Worm (Caenorhabditis elegans) whole organism, late embryonic: ENCODE results near the gene acl-7.
A peak's percentile ranks its signal among the peaks of the same experiment; 100 is the strongest.

Experiments
- K02D7.2 ChIP-seq: sonication (generic microtip); optimal IDR thresholded peaks from 2 replicates; lab custom pipeline; 2017; ENCODE audit warnings: mild to moderate bottlenecking, missing genetic modification characterization, missing compliant biosample characterization
- ama-1 ChIP-seq: fragments of 150-350 bp; optimal IDR thresholded peaks from 2 replicates; lab custom pipeline; 2014
- ceh-18 ChIP-seq: sonication (generic microtip); optimal IDR thresholded peaks from 2 replicates; lab custom pipeline; 2016; ENCODE audit warnings: missing genetic modification characterization, missing compliant biosample characterization
- ceh-48 ChIP-seq: sonication (generic microtip); optimal IDR thresholded peaks from 2 replicates; lab custom pipeline; 2016; ENCODE audit warnings: missing genetic modification characterization, inconsistent platforms, missing compliant biosample characterization
- ceh-9 ChIP-seq: sonication (generic microtip); optimal IDR thresholded peaks from 2 replicates; lab custom pipeline; 2016; ENCODE audit warnings: mild to moderate bottlenecking, missing genetic modification characterization, inconsistent platforms, missing compliant biosample characterization
- che-1 ChIP-seq: sonication (generic microtip); optimal IDR thresholded peaks from 2 replicates; lab custom pipeline; 2016; ENCODE audit warnings: mild to moderate bottlenecking, missing genetic modification characterization, missing compliant biosample characterization
- dmd-4 ChIP-seq: sonication (generic microtip); optimal IDR thresholded peaks from 2 replicates; lab custom pipeline; 2016; ENCODE audit warnings: borderline replicate concordance, missing genetic modification characterization, missing compliant biosample characterization
- elt-2 ChIP-seq: sonication (generic microtip); optimal IDR thresholded peaks from 2 replicates; lab custom pipeline; 2016; ENCODE audit warnings: missing genetic modification reagents, missing genetic modification characterization, missing compliant biosample characterization
- elt-4 ChIP-seq: sonication (generic microtip); optimal IDR thresholded peaks from 2 replicates; lab custom pipeline; 2016; ENCODE audit warnings: missing genetic modification characterization, missing compliant biosample characterization
- ets-4 ChIP-seq: sonication (generic microtip); optimal IDR thresholded peaks from 2 replicates; lab custom pipeline; 2016; ENCODE audit warnings: missing genetic modification characterization, missing compliant biosample characterization
- eyg-1 ChIP-seq: sonication (generic microtip); optimal IDR thresholded peaks from 2 replicates; lab custom pipeline; 2016; ENCODE audit warnings: missing genotype, missing genetic modification characterization, missing compliant biosample characterization
- fax-1 ChIP-seq: sonication (generic microtip); optimal IDR thresholded peaks from 2 replicates; lab custom pipeline; 2016; ENCODE audit warnings: missing genotype, missing genetic modification characterization, missing compliant biosample characterization
- gmeb-2 ChIP-seq: sonication (generic microtip); optimal IDR thresholded peaks from 2 replicates; lab custom pipeline; 2016; ENCODE audit warnings: missing genetic modification characterization, inconsistent platforms, missing compliant biosample characterization
- hlh-30 ChIP-seq: sonication (generic microtip); optimal IDR thresholded peaks from 2 replicates; lab custom pipeline; 2017; ENCODE audit warnings: antibody characterized with exemption, missing genetic modification characterization, missing compliant biosample characterization; ENCODE audit not compliant: insufficient read depth
- hlh-6 ChIP-seq: sonication (generic microtip); optimal IDR thresholded peaks from 2 replicates; lab custom pipeline; 2016; ENCODE audit warnings: missing genotype, missing genetic modification characterization, missing compliant biosample characterization
- hlh-8 ChIP-seq: sonication (generic microtip); optimal IDR thresholded peaks from 2 replicates; lab custom pipeline; 2016; ENCODE audit warnings: missing genotype, missing genetic modification characterization, missing compliant biosample characterization
- lin-11 ChIP-seq: fragments of 200-800 bp; sonication (Bioruptor generic); optimal IDR thresholded peaks from 2 replicates; lab custom pipeline; 2018; ENCODE audit warnings: mild to moderate bottlenecking, missing genetic modification characterization, missing compliant biosample characterization
- nhr-11 ChIP-seq: fragments of 150-350 bp; optimal IDR thresholded peaks from 2 replicates; lab custom pipeline; 2014; ENCODE audit warnings: missing biosample characterization, missing genetic modification characterization
- pag-3 ChIP-seq: sonication (generic microtip); optimal IDR thresholded peaks from 2 replicates; lab custom pipeline; 2016; ENCODE audit warnings: missing compliant biosample characterization, missing genetic modification characterization, borderline replicate concordance
- pax-1 ChIP-seq: fragments of 150-350 bp; optimal IDR thresholded peaks from 2 replicates; lab custom pipeline; 2014; ENCODE audit warnings: missing biosample characterization, missing genetic modification characterization
- pha-2 ChIP-seq: sonication (generic microtip); optimal IDR thresholded peaks from 2 replicates; lab custom pipeline; 2017; ENCODE audit warnings: mild to moderate bottlenecking, missing genetic modification characterization, missing compliant biosample characterization
- ref-2 ChIP-seq: sonication (generic microtip); optimal IDR thresholded peaks from 2 replicates; lab custom pipeline; 2016; ENCODE audit warnings: missing genetic modification characterization, missing compliant biosample characterization
- sox-4 ChIP-seq: sonication (generic microtip); optimal IDR thresholded peaks from 2 replicates; lab custom pipeline; 2017; ENCODE audit warnings: mild to moderate bottlenecking, missing genetic modification characterization, inconsistent platforms, missing compliant biosample characterization
- ttx-3 ChIP-seq: sonication (generic microtip); optimal IDR thresholded peaks from 2 replicates; lab custom pipeline; 2016; ENCODE audit warnings: missing genetic modification reagents, missing genetic modification characterization, missing compliant biosample characterization
- unc-3 ChIP-seq, 2 experiments: fragments of 200-800 bp in 1 of 2; sonication (Bioruptor generic) in 1 of 2; sonication (generic microtip) in 1 of 2; conservative IDR thresholded peaks in 1 of 2; optimal IDR thresholded peaks in 1 of 2; 2 replicates each; pipeline versions ENCODE4 v1.3.6 to Lab custom; 2016 to 2022; ENCODE audit warnings: missing compliant biosample characterization in 2 of 2, missing genetic modification characterization in 2 of 2, missing genetic modification reagents in 1 of 2
- unc-42 ChIP-seq: sonication (generic microtip); optimal IDR thresholded peaks from 2 replicates; lab custom pipeline; 2016; ENCODE audit warnings: missing genotype, missing genetic modification characterization, missing compliant biosample characterization
- ztf-16 ChIP-seq: sonication (generic microtip); optimal IDR thresholded peaks from 2 replicates; lab custom pipeline; 2017; ENCODE audit warnings: missing genetic modification characterization, missing compliant biosample characterization

The acl-7 gene

ce11 chrII:12767258-12767824 is 48.9 kb downstream of the acl-7 start:
- TF ChIP-seq hlh-6 (tag; lab: Kevin White, UChicago) (peak; percentile 70), eyg-1 (no peak), che-1 (tag; lab: Kevin White, UChicago) (no peak), elt-2 (no peak), pax-1 (tag; lab: Kevin White, UChicago) (no peak)
- TF ChIP-seq, all 69 proteins: peak for 1

ce11 chrII:12766443-12767188 is 49.6 kb downstream of the acl-7 start:
- TF ChIP-seq fax-1 (tag; lab: Kevin White, UChicago) (no peak), lin-11 (tag; lab: Kevin White, UChicago) (no peak), ztf-16 (tag; lab: Kevin White, UChicago) (no peak), nhr-11 (tag; lab: Kevin White, UChicago) (no peak), ets-4 (tag; lab: Kevin White, UChicago) (no peak), ama-1 (lab: Kevin White, UChicago) (no peak), ceh-9 (tag; lab: Kevin White, UChicago) (no peak), ceh-48 (tag; lab: Kevin White, UChicago) (peak; percentile 23), ceh-18 (no peak), elt-4 (tag; lab: Kevin White, UChicago) (no peak), K02D7.2 (tag; lab: Kevin White, UChicago) (no peak), gmeb-2 (tag; lab: Kevin White, UChicago) (no peak), dmd-4 (no peak), hlh-30 (peak; percentile 30), pha-2 (no peak), ref-2 (tag; lab: Kevin White, UChicago) (peak; percentile 5), ttx-3 (tag; lab: Kevin White, UChicago) (no peak), hlh-8 (tag; lab: Kevin White, UChicago) (no peak), sox-4 (tag; lab: Kevin White, UChicago) (no peak), pag-3 (tag; lab: Kevin White, UChicago) (no peak), unc-3 (GFP tag; conservative IDR thresholded peaks at IDR 0.05; lab: Robert Waterston, UW) (no peak), unc-3 (tag; optimal IDR thresholded peaks at IDR 0.05; lab: Kevin White, UChicago) (no peak)

- TF ChIP-seq hlh-6 (tag; lab: Kevin White, UChicago) (peak; percentile 67), unc-42 (no peak), eyg-1 (no peak)
Observed at ce11 chrII:12764476-12764875, 51.8 kb downstream of the acl-7 start.
